Fruit fly (Drosophila melanogaster) whole organism, embryonic: ENCODE data around the gene CG15282.
A peak's percentile ranks its signal among the peaks of the same experiment; 100 is the strongest.

ENCODE experiments used
- Antp ChIP-seq: fragments of 200-800 bp; sonication (Bioruptor generic); optimal IDR thresholded peaks from 3 replicates; lab custom pipeline; 2016; ENCODE audit warnings: missing biosample characterization, missing genetic modification characterization
- B-H2 ChIP-seq: fragments of 200-800 bp; sonication (Bioruptor generic); optimal IDR thresholded peaks from 2 replicates; lab custom pipeline; 2018; ENCODE audit warnings: missing biosample characterization, mild to moderate bottlenecking, missing genetic modification characterization
- CG10147 ChIP-seq: fragments of 200-800 bp; sonication (Bioruptor generic); optimal IDR thresholded peaks from 2 replicates; lab custom pipeline; 2019; ENCODE audit warnings: missing biosample characterization, mild to moderate bottlenecking, missing genetic modification characterization, moderate library complexity
- CG10543 ChIP-seq: fragments of 200-800 bp; sonication (Bioruptor generic); optimal IDR thresholded peaks from 3 replicates; lab custom pipeline; 2017; ENCODE audit warnings: missing biosample characterization, mild to moderate bottlenecking, missing genetic modification characterization, moderate library complexity
- CG11456 ChIP-seq: fragments of 200-800 bp; sonication (Bioruptor generic); IDR thresholded peaks from 3 replicates; pipeline ENCODE4 v1.3.6; 2022; ENCODE audit warnings: missing biosample characterization, missing genetic modification characterization
- CG11723 ChIP-seq: fragments of 200-800 bp; sonication (Bioruptor generic); optimal IDR thresholded peaks from 2 replicates; lab custom pipeline; 2017; ENCODE audit warnings: missing biosample characterization, mild to moderate bottlenecking, missing genetic modification characterization
- CG14050 ChIP-seq: fragments of 200-800 bp; sonication (Bioruptor generic); IDR thresholded peaks from 3 replicates; pipeline ENCODE4 v1.3.6; 2022; ENCODE audit warnings: missing biosample characterization, missing genetic modification characterization
- CG14441 ChIP-seq: fragments of 200-800 bp; sonication (Bioruptor generic); IDR thresholded peaks from 2 replicates; pipeline ENCODE4 v1.3.6; 2022; ENCODE audit warnings: missing biosample characterization, missing genetic modification characterization
- CG18764 ChIP-seq: fragments of 200-800 bp; sonication (Bioruptor generic); optimal IDR thresholded peaks from 3 replicates; lab custom pipeline; 2016; ENCODE audit warnings: missing biosample characterization, missing genetic modification characterization
- CG2116 ChIP-seq: fragments of 200-800 bp; sonication (Bioruptor generic); optimal IDR thresholded peaks from 3 replicates; lab custom pipeline; 2018; ENCODE audit warnings: missing biosample characterization, mild to moderate bottlenecking, missing genetic modification characterization
- CG3163 ChIP-seq: fragments of 200-800 bp; sonication (Bioruptor generic); optimal IDR thresholded peaks from 3 replicates; lab custom pipeline; 2016; ENCODE audit warnings: missing biosample characterization, missing genetic modification characterization
- CG3281 ChIP-seq: fragments of 200-800 bp; sonication (Bioruptor generic); optimal IDR thresholded peaks from 3 replicates; lab custom pipeline; 2017; ENCODE audit warnings: missing biosample characterization, mild to moderate bottlenecking, missing genetic modification characterization
- CG3407 ChIP-seq: fragments of 200-800 bp; sonication (Bioruptor generic); optimal IDR thresholded peaks from 2 replicates; lab custom pipeline; 2018; ENCODE audit warnings: missing biosample characterization, mild to moderate bottlenecking, missing genetic modification characterization
- CG34376 ChIP-seq: fragments of 200-800 bp; sonication (Bioruptor generic); optimal IDR thresholded peaks from 2 replicates; lab custom pipeline; 2018; ENCODE audit warnings: missing biosample characterization, mild to moderate bottlenecking, missing genetic modification characterization
- CG4282 ChIP-seq: fragments of 200-800 bp; sonication (Bioruptor generic); optimal IDR thresholded peaks from 2 replicates; lab custom pipeline; 2016; ENCODE audit warnings: missing biosample characterization, missing genetic modification characterization
- CG4328 ChIP-seq: fragments of 200-800 bp; sonication (Bioruptor generic); optimal IDR thresholded peaks from 3 replicates; lab custom pipeline; 2017; ENCODE audit warnings: missing biosample characterization, missing genetic modification reagents, missing genetic modification characterization
- CG4360 ChIP-seq: fragments of 200-800 bp; sonication (Bioruptor generic); IDR thresholded peaks from 2 replicates; pipeline ENCODE4 v1.3.6; 2022; ENCODE audit warnings: missing biosample characterization, missing genetic modification characterization
- CG4424 ChIP-seq: fragments of 200-800 bp; sonication (Bioruptor generic); optimal IDR thresholded peaks from 3 replicates; lab custom pipeline; 2016; ENCODE audit warnings: missing biosample characterization, missing genetic modification characterization
- CG4617 ChIP-seq: fragments of 200-800 bp; sonication (Bioruptor generic); optimal IDR thresholded peaks from 3 replicates; lab custom pipeline; 2016; ENCODE audit warnings: missing biosample characterization, missing genetic modification characterization, borderline replicate concordance
- CG6813 ChIP-seq: fragments of 200-800 bp; sonication (Bioruptor generic); optimal IDR thresholded peaks from 2 replicates; lab custom pipeline; 2017; ENCODE audit warnings: missing biosample characterization, missing genetic modification characterization, mild to moderate bottlenecking, moderate library complexity, missing genetic modification reagents
- CG9797 ChIP-seq: fragments of 200-800 bp; sonication (Bioruptor generic); optimal IDR thresholded peaks from 3 replicates; lab custom pipeline; 2018; ENCODE audit warnings: missing biosample characterization, mild to moderate bottlenecking, missing genetic modification characterization
- D ChIP-seq, 2 experiments: fragments of 200-800 bp in 1 of 2; fragments of >200 bp in 1 of 2; sonication (Bioruptor generic) in 1 of 2; optimal IDR thresholded peaks; 2 replicates in 1 of 2; 3 replicates in 1 of 2; lab custom pipeline; 2017; ENCODE audit warnings: mild to moderate bottlenecking in 1 of 2, missing biosample characterization in 1 of 2, missing genetic modification characterization in 1 of 2, missing genetic modification reagents in 1 of 2
- Doc3 ChIP-seq: fragments of 200-800 bp; sonication (Bioruptor generic); IDR thresholded peaks from 3 replicates; pipeline ENCODE4 v1.3.6; 2022; ENCODE audit warnings: missing biosample characterization, missing genetic modification characterization; ENCODE audit not compliant: partially characterized antibody
- Elba2 ChIP-seq: fragments of 200-800 bp; sonication (Bioruptor generic); optimal IDR thresholded peaks from 3 replicates; lab custom pipeline; 2016; ENCODE audit warnings: missing biosample characterization, missing genetic modification characterization
- Ets65A ChIP-seq: fragments of 200-800 bp; sonication (Bioruptor generic); peaks from one replicate; lab custom pipeline; 2016; ENCODE audit warnings: missing biosample characterization, missing genetic modification characterization
- Gug ChIP-seq: fragments of 200-800 bp; sonication (Bioruptor generic); IDR thresholded peaks from 4 replicates; pipeline ENCODE4 v1.3.6; 2022; ENCODE audit warnings: missing biosample characterization, missing genetic modification characterization
- Hand ChIP-seq: fragments of 200-800 bp; sonication (Bioruptor generic); optimal IDR thresholded peaks from 2 replicates; lab custom pipeline; 2017; ENCODE audit warnings: mild to moderate bottlenecking, missing biosample characterization, missing genetic modification reagents, missing genetic modification characterization
- Hey ChIP-seq: fragments of 200-800 bp; sonication (Bioruptor generic); optimal IDR thresholded peaks from 3 replicates; lab custom pipeline; 2018; ENCODE audit warnings: missing biosample characterization, mild to moderate bottlenecking, missing genetic modification characterization
- Hmx ChIP-seq: fragments of 200-800 bp; sonication (Bioruptor generic); optimal IDR thresholded peaks from 2 replicates; lab custom pipeline; 2016; ENCODE audit warnings: missing biosample characterization, missing genetic modification characterization
- NFAT ChIP-seq: fragments of 200-800 bp; sonication (Bioruptor generic); IDR thresholded peaks from 2 replicates; pipeline ENCODE4 v1.3.6; 2022; ENCODE audit warnings: missing biosample characterization, missing genetic modification characterization
- Pdp1 ChIP-seq, 2 experiments: fragments of 200-800 bp; sonication (Bioruptor generic); optimal IDR thresholded peaks; 3 replicates each; lab custom pipeline; 2016; ENCODE audit warnings: missing biosample characterization in 2 of 2, missing genetic modification characterization in 2 of 2, mild to moderate bottlenecking in 1 of 2, moderate library complexity in 1 of 2
- ara ChIP-seq: fragments of 200-800 bp; sonication (Bioruptor generic); IDR thresholded peaks from 2 replicates; pipeline ENCODE4 v1.3.6; 2022; ENCODE audit warnings: missing biosample characterization, missing genetic modification characterization
- crc ChIP-seq: fragments of 200-800 bp; sonication (Bioruptor generic); optimal IDR thresholded peaks from 2 replicates; lab custom pipeline; 2016; ENCODE audit warnings: missing biosample characterization, missing genetic modification characterization
- da ChIP-seq: fragments of 200-800 bp; sonication (Bioruptor generic); optimal IDR thresholded peaks from 2 replicates; lab custom pipeline; 2016; ENCODE audit warnings: missing biosample characterization, missing genetic modification characterization
- danr ChIP-seq: fragments of 200-800 bp; sonication (Bioruptor generic); IDR thresholded peaks from 2 replicates; pipeline ENCODE4 v1.3.6; 2022; ENCODE audit warnings: missing biosample characterization, missing genetic modification characterization
- dysf ChIP-seq: fragments of 200-800 bp; sonication (Bioruptor generic); IDR thresholded peaks from 3 replicates; pipeline ENCODE4 v1.3.6; 2022; ENCODE audit warnings: missing biosample characterization, missing genetic modification characterization
- fu2 ChIP-seq: fragments of 200-800 bp; sonication (Bioruptor generic); optimal IDR thresholded peaks from 2 replicates; lab custom pipeline; 2016; ENCODE audit warnings: missing biosample characterization, missing genetic modification characterization
- gsb-n ChIP-seq: fragments of 200-800 bp; sonication (Bioruptor generic); optimal IDR thresholded peaks from 3 replicates; lab custom pipeline; 2018; ENCODE audit warnings: missing biosample characterization, mild to moderate bottlenecking, missing genetic modification characterization
- jing ChIP-seq: fragments of 200-800 bp; sonication (Bioruptor generic); optimal IDR thresholded peaks from 2 replicates; lab custom pipeline; 2018; ENCODE audit warnings: missing biosample characterization, mild to moderate bottlenecking, missing genetic modification characterization
- lab ChIP-seq: fragments of 200-800 bp; sonication (Bioruptor generic); optimal IDR thresholded peaks from 3 replicates; lab custom pipeline; 2017; ENCODE audit warnings: missing biosample characterization, missing genetic modification characterization, mild to moderate bottlenecking, moderate library complexity, missing genetic modification reagents
- lmd ChIP-seq: fragments of 200-800 bp; sonication (Bioruptor generic); IDR thresholded peaks from 2 replicates; pipeline ENCODE4 v1.3.6; 2022; ENCODE audit warnings: missing biosample characterization, missing genetic modification characterization
- odd ChIP-seq: fragments of 200-800 bp; sonication (Bioruptor generic); optimal IDR thresholded peaks from 2 replicates; lab custom pipeline; 2017; ENCODE audit warnings: missing biosample characterization, mild to moderate bottlenecking, missing genetic modification characterization
- psq ChIP-seq: fragments of 200-800 bp; sonication (Bioruptor generic); optimal IDR thresholded peaks from 2 replicates; lab custom pipeline; 2017; ENCODE audit warnings: missing biosample characterization, missing genetic modification characterization
- sc ChIP-seq, 3 experiments: fragments of >200 bp in 2 of 3; fragments of 200-800 bp in 1 of 3; sonication (Bioruptor generic) in 1 of 3; optimal IDR thresholded peaks; 2 replicates in 2 of 3; 3 replicates in 1 of 3; lab custom pipeline; 2017; ENCODE audit warnings: mild to moderate bottlenecking in 1 of 3, missing biosample characterization in 1 of 3, missing genetic modification characterization in 1 of 3, missing genetic modification reagents in 1 of 3
- sd ChIP-seq: fragments of 200-800 bp; sonication (Bioruptor generic); optimal IDR thresholded peaks from 3 replicates; lab custom pipeline; 2018; ENCODE audit warnings: missing biosample characterization, mild to moderate bottlenecking, missing genetic modification characterization, moderate library complexity
- toy ChIP-seq: fragments of 200-800 bp; sonication (Bioruptor generic); IDR thresholded peaks from 2 replicates; pipeline ENCODE4 v1.3.6; 2022; ENCODE audit warnings: missing biosample characterization, missing genetic modification characterization
- z ChIP-seq: fragments of 200-800 bp; sonication (Bioruptor generic); IDR thresholded peaks from 3 replicates; pipeline ENCODE4 v1.3.6; 2022; ENCODE audit warnings: missing biosample characterization, missing genetic modification characterization
- zen ChIP-seq: fragments of 200-800 bp; sonication (Bioruptor generic); optimal IDR thresholded peaks from 3 replicates; lab custom pipeline; 2018; ENCODE audit warnings: missing biosample characterization, mild to moderate bottlenecking, missing genetic modification characterization, moderate library complexity

CG15282 gene

DNA sequence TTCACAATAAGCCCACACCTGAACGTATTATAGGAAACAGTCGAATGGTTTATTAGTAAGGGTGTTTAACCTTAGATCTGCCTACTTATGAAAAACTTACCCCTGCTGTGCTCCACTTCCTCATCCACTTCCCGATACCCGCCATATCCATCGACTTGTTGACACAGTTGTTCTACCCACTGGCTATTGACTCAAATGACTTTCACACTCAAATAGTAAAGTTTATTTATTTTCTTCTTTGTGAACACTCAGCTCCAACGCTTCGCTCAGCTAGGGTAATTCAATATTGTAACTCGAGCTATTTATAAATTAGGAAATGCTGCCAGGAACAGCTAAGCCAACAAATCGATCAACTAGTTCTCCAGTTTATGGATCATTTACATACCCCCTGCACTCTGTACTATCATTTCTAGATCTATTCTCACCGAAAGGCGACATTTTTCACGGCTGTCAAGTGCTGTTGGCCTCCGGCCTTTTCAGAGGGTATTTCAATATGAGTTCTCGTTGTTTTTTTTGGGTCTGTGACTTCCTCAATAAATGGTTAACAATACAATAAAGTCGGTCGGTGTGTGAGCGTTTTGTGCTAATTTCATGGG is 26.5 kb upstream of the CG15282 start (continued):
- TF ChIP-seq D (optimal IDR thresholded peaks at IDR 0.05; lab: Kevin White, UChicago) (no peak), D (GFP tag; optimal IDR thresholded peaks at IDR 0.05; lab: Kevin White, UChicago) (peak; percentile 90), CG3163 (GFP tag; lab: Kevin White, UChicago) (peak; percentile 74), CG11456 (GFP tag; lab: Robert Waterston, UW) (no peak; the same call in 1 of the 3 replicates), CG2116 (GFP tag; lab: Kevin White, UChicago) (peak; percentile 64), odd (GFP tag; lab: Kevin White, UChicago) (peak; percentile 91), lab (GFP tag; lab: Kevin White, UChicago) (peak; percentile 98), crc (GFP tag; lab: Kevin White, UChicago) (peak; percentile 89), z (peak; percentile 80; the same call in 2 of the 3 replicates), CG4424 (GFP tag; lab: Kevin White, UChicago) (peak; percentile 78), Doc3 (GFP tag; lab: Robert Waterston, UW) (no peak), B-H2 (GFP tag; lab: Kevin White, UChicago) (peak; percentile 74), Hmx (GFP tag; lab: Kevin White, UChicago) (no peak), Ets65A (no peak), CG4617 (GFP tag; lab: Kevin White, UChicago) (peak; percentile 36), jing (GFP tag; lab: Kevin White, UChicago) (peak; percentile 35), CG10543 (GFP tag; lab: Kevin White, UChicago) (peak; percentile 92), gsb-n (tag; lab: Kevin White, UChicago) (peak; percentile 79), toy (GFP tag; lab: Robert Waterston, UW) (peak; percentile 73; the same call in 1 of the 2 replicates), CG3281 (GFP tag; lab: Kevin White, UChicago) (peak; percentile 91), Pdp1 (GFP tag; optimal IDR thresholded peaks at IDR 0.05; lab: Kevin White, UChicago) (peak; percentile 71 to 76), Hand (GFP tag; lab: Kevin White, UChicago) (peak; percentile 75), CG9797 (GFP tag; lab: Kevin White, UChicago) (peak; percentile 36), Elba2 (no peak), zen (no peak), Gug (no peak; the same call in 3 of the 4 replicates), CG34376 (GFP tag; lab: Kevin White, UChicago) (peak; percentile 80), CG14050 (GFP tag; lab: Robert Waterston, UW) (peak; percentile 51; the same call in 2 of the 3 replicates), danr (GFP tag; lab: Robert Waterston, UW) (peak; percentile 72), dysf (GFP tag; lab: Robert Waterston, UW) (peak; percentile 64; the same call in 1 of the 3 replicates), NFAT (GFP tag; lab: Robert Waterston, UW) (peak; percentile 74), CG14441 (GFP tag; lab: Robert Waterston, UW) (peak; percentile 42; the same call in 1 of the 2 replicates), CG11723 (GFP tag; lab: Kevin White, UChicago) (peak; percentile 86), sd (tag; lab: Kevin White, UChicago) (peak; percentile 54), CG6813 (peak; percentile 96), Antp (GFP tag; lab: Kevin White, UChicago) (peak; percentile 80), CG10147 (GFP tag; lab: Kevin White, UChicago) (peak; percentile 59), Hey (peak; percentile 88), psq (GFP tag; lab: Kevin White, UChicago) (peak; percentile 74), fu2 (GFP tag; lab: Kevin White, UChicago) (peak; percentile 74), lmd (GFP tag; lab: Robert Waterston, UW) (peak; percentile 10; the same call in 1 of the 2 replicates), CG18764 (peak; percentile 87), CG3407 (GFP tag; lab: Kevin White, UChicago) (peak; percentile 93), da (GFP tag; lab: Kevin White, UChicago) (peak; percentile 63), CG4360 (GFP tag; lab: Robert Waterston, UW) (peak; percentile 46; the same call in 1 of the 2 replicates), sc (optimal IDR thresholded peaks at IDR 0.05; lab: Kevin White, UChicago) (no peak), sc (GFP tag; optimal IDR thresholded peaks at IDR 0.05; lab: Kevin White, UChicago) (peak; percentile 75), ara (GFP tag; lab: Robert Waterston, UW) (peak; percentile 75), CG4328 (GFP tag; lab: Kevin White, UChicago) (peak; percentile 92), CG4282 (peak; percentile 86)
